Fruit fly (Drosophila melanogaster) whole organism, prepupa: Measurements from ENCODE around the gene CtsF.

ENCODE experiments used
- CG10631 ChIP-seq: fragments of 200-800 bp; sonication (Bioruptor generic); optimal IDR thresholded peaks from 2 replicates; lab custom pipeline; 2016; ENCODE audit warnings: missing biosample characterization, missing genetic modification characterization
- CG10669 ChIP-seq: fragments of 200-800 bp; sonication (Bioruptor generic); optimal IDR thresholded peaks from 3 replicates; lab custom pipeline; 2018; ENCODE audit warnings: missing biosample characterization, mild to moderate bottlenecking, missing genetic modification characterization, moderate library complexity
- CG11902 ChIP-seq: fragments of 200-800 bp; sonication (Bioruptor generic); optimal IDR thresholded peaks from 3 replicates; lab custom pipeline; 2016; ENCODE audit warnings: missing biosample characterization, missing genetic modification characterization
- CG15336 ChIP-seq: fragments of 200-800 bp; sonication (Bioruptor generic); IDR thresholded peaks from 2 replicates; pipeline ENCODE4 v1.3.6; 2022; ENCODE audit warnings: missing biosample characterization, missing genetic modification characterization
- CG1621 ChIP-seq: fragments of 200-800 bp; sonication (Bioruptor generic); optimal IDR thresholded peaks from 3 replicates; lab custom pipeline; 2018; ENCODE audit warnings: missing biosample characterization, mild to moderate bottlenecking, missing genetic modification characterization
- CG3032 ChIP-seq: fragments of 200-800 bp; optimal IDR thresholded peaks from 2 replicates; lab custom pipeline; 2019; ENCODE audit warnings: missing biosample characterization, mild to moderate bottlenecking, missing genetic modification characterization, moderate library complexity
- CG34406 ChIP-seq: fragments of 200-800 bp; sonication (Bioruptor generic); optimal IDR thresholded peaks from 3 replicates; lab custom pipeline; 2016; ENCODE audit warnings: missing biosample characterization, missing genetic modification characterization
- CG3919 ChIP-seq: fragments of 200-800 bp; sonication (Bioruptor generic); optimal IDR thresholded peaks from 3 replicates; lab custom pipeline; 2016; ENCODE audit warnings: missing biosample characterization, missing genetic modification characterization
- CG6163 ChIP-seq: fragments of 200-800 bp; sonication (Bioruptor generic); IDR thresholded peaks from 3 replicates; pipeline ENCODE4 v1.3.6; 2022; ENCODE audit warnings: missing biosample characterization, missing genetic modification characterization
- CG6276 ChIP-seq: fragments of 200-800 bp; sonication (Bioruptor generic); optimal IDR thresholded peaks from 2 replicates; lab custom pipeline; 2017; ENCODE audit warnings: missing biosample characterization, mild to moderate bottlenecking, missing genetic modification characterization
- CG6792 ChIP-seq: fragments of 200-800 bp; sonication (Bioruptor generic); optimal IDR thresholded peaks from 3 replicates; lab custom pipeline; 2016; ENCODE audit warnings: missing biosample characterization, missing genetic modification characterization
- CG6854 ChIP-seq: fragments of 200-800 bp; sonication (Bioruptor generic); optimal IDR thresholded peaks from 2 replicates; lab custom pipeline; 2017; ENCODE audit warnings: missing biosample characterization, mild to moderate bottlenecking, missing genetic modification characterization
- CG7368 ChIP-seq: fragments of 200-800 bp; sonication (Bioruptor generic); optimal IDR thresholded peaks from 3 replicates; lab custom pipeline; 2016; ENCODE audit warnings: missing biosample characterization, missing genetic modification characterization
- CG8119 ChIP-seq: fragments of 200-800 bp; sonication (Bioruptor generic); IDR thresholded peaks from 3 replicates; pipeline ENCODE4 v1.3.6; 2022; ENCODE audit warnings: missing biosample characterization, missing genetic modification characterization
- CG8632 ChIP-seq: fragments of 200-800 bp; sonication (Bioruptor generic); optimal IDR thresholded peaks from 3 replicates; lab custom pipeline; 2016; ENCODE audit warnings: missing biosample characterization, missing genetic modification characterization
- CG9139 ChIP-seq: fragments of 200-800 bp; sonication (Bioruptor generic); optimal IDR thresholded peaks from 3 replicates; lab custom pipeline; 2017; ENCODE audit warnings: missing biosample characterization, mild to moderate bottlenecking, missing genetic modification characterization
- Eip75B ChIP-seq: fragments of 200-800 bp; sonication (Bioruptor generic); optimal IDR thresholded peaks from 3 replicates; lab custom pipeline; 2016; ENCODE audit warnings: missing biosample characterization, missing genetic modification characterization
- Eip78C ChIP-seq: fragments of 200-800 bp; sonication (Bioruptor generic); peaks from one replicate; lab custom pipeline; 2016; ENCODE audit warnings: missing biosample characterization, missing genetic modification characterization
- Eip93F ChIP-seq: fragments of 200-800 bp; sonication (Bioruptor generic); optimal IDR thresholded peaks from 2 replicates; lab custom pipeline; 2016; ENCODE audit warnings: missing biosample characterization, mild to moderate bottlenecking, missing genetic modification characterization
- Ets96B ChIP-seq: fragments of 200-800 bp; optimal IDR thresholded peaks from 2 replicates; lab custom pipeline; 2019; ENCODE audit warnings: missing biosample characterization, mild to moderate bottlenecking, missing genetic modification characterization, moderate library complexity
- Gug ChIP-seq: fragments of 200-800 bp; sonication (Bioruptor generic); IDR thresholded peaks from 2 replicates; pipeline ENCODE4 v1.3.6; 2022; ENCODE audit warnings: missing biosample characterization, missing genetic modification characterization
- Hr39 ChIP-seq: fragments of 200-800 bp; sonication (Bioruptor generic); optimal IDR thresholded peaks from 2 replicates; lab custom pipeline; 2016; ENCODE audit warnings: missing biosample characterization, missing genetic modification characterization
- Hr4 ChIP-seq: fragments of 200-800 bp; sonication (Bioruptor generic); optimal IDR thresholded peaks from 3 replicates; lab custom pipeline; 2016; ENCODE audit warnings: missing biosample characterization, missing genetic modification characterization
- Met ChIP-seq: fragments of 200-800 bp; sonication (Bioruptor generic); optimal IDR thresholded peaks from 3 replicates; lab custom pipeline; 2016; ENCODE audit warnings: missing biosample characterization, missing genetic modification characterization
- OdsH ChIP-seq: fragments of 200-800 bp; sonication (Bioruptor generic); optimal IDR thresholded peaks from 3 replicates; lab custom pipeline; 2016; ENCODE audit warnings: missing biosample characterization, missing genetic modification characterization
- Smox ChIP-seq: fragments of 200-800 bp; sonication (Bioruptor generic); optimal IDR thresholded peaks from 3 replicates; lab custom pipeline; 2016; ENCODE audit warnings: missing biosample characterization, missing genetic modification characterization
- Sox15 ChIP-seq: fragments of 200-800 bp; sonication (Bioruptor generic); optimal IDR thresholded peaks from 3 replicates; lab custom pipeline; 2016; ENCODE audit warnings: missing biosample characterization, missing genetic modification characterization
- achi ChIP-seq: fragments of 200-800 bp; sonication (Bioruptor generic); optimal IDR thresholded peaks from 3 replicates; lab custom pipeline; 2016; ENCODE audit warnings: missing biosample characterization, missing genetic modification characterization
- cyc ChIP-seq: fragments of 200-800 bp; sonication (Bioruptor generic); optimal IDR thresholded peaks from 3 replicates; lab custom pipeline; 2016; ENCODE audit warnings: missing biosample characterization, missing genetic modification characterization
- dac ChIP-seq: fragments of 200-800 bp; sonication (Bioruptor generic); optimal IDR thresholded peaks from 2 replicates; lab custom pipeline; 2017; ENCODE audit warnings: missing biosample characterization, mild to moderate bottlenecking, missing genetic modification characterization
- dsx ChIP-seq: fragments of 200-800 bp; optimal IDR thresholded peaks from 3 replicates; lab custom pipeline; 2019; ENCODE audit warnings: missing biosample characterization, mild to moderate bottlenecking, missing genetic modification characterization, moderate library complexity; ENCODE audit not compliant: poor library complexity, severe bottlenecking
- eg ChIP-seq: fragments of 200-800 bp; sonication (Bioruptor generic); IDR thresholded peaks from 3 replicates; pipeline ENCODE4 v1.3.6; 2022; ENCODE audit warnings: missing biosample characterization, missing genetic modification characterization
- esn ChIP-seq: fragments of 200-800 bp; sonication (Bioruptor generic); optimal IDR thresholded peaks from 2 replicates; lab custom pipeline; 2016; ENCODE audit warnings: missing biosample characterization, mild to moderate bottlenecking, missing genetic modification characterization, moderate library complexity
- fd85E ChIP-seq: fragments of 200-800 bp; sonication (Bioruptor generic); optimal IDR thresholded peaks from 3 replicates; lab custom pipeline; 2016; ENCODE audit warnings: missing biosample characterization, missing genetic modification characterization
- fkh ChIP-seq: fragments of 200-800 bp; sonication (Bioruptor generic); optimal IDR thresholded peaks from 3 replicates; lab custom pipeline; 2017; ENCODE audit warnings: missing biosample characterization, mild to moderate bottlenecking, missing genetic modification characterization, moderate library complexity
- lz ChIP-seq: fragments of 200-800 bp; sonication (Bioruptor generic); optimal IDR thresholded peaks from 3 replicates; lab custom pipeline; 2016; ENCODE audit warnings: missing biosample characterization, missing genetic modification characterization
- pdm3 ChIP-seq: fragments of 200-800 bp; sonication (Bioruptor generic); optimal IDR thresholded peaks from 3 replicates; lab custom pipeline; 2016; ENCODE audit warnings: missing biosample characterization, missing genetic modification characterization
- salr ChIP-seq, 2 experiments: fragments of 200-800 bp; sonication (Bioruptor generic); optimal IDR thresholded peaks; 3 replicates each; lab custom pipeline; 2016 to 2018; ENCODE audit warnings: missing biosample characterization in 2 of 2, missing genetic modification characterization in 2 of 2, mild to moderate bottlenecking in 1 of 2
- ss ChIP-seq, 2 experiments: fragments of 200-800 bp; sonication (Bioruptor generic); optimal IDR thresholded peaks; 2 replicates in 1 of 2; 3 replicates in 1 of 2; lab custom pipeline; 2017 to 2018; ENCODE audit warnings: mild to moderate bottlenecking in 2 of 2, missing biosample characterization in 2 of 2, missing genetic modification characterization in 2 of 2, moderate library complexity in 1 of 2
- svp ChIP-seq: fragments of 200-800 bp; sonication (Bioruptor generic); peaks from one replicate; lab custom pipeline; 2016; ENCODE audit warnings: missing biosample characterization, missing genetic modification characterization
- topi ChIP-seq: fragments of 200-800 bp; sonication (Bioruptor generic); optimal IDR thresholded peaks from 3 replicates; lab custom pipeline; 2016; ENCODE audit warnings: missing biosample characterization, missing genetic modification characterization
- vri ChIP-seq: fragments of 200-800 bp; sonication (Bioruptor generic); optimal IDR thresholded peaks from 3 replicates; lab custom pipeline; 2016; ENCODE audit warnings: missing biosample characterization, mild to moderate bottlenecking, missing genetic modification characterization

CtsF gene

dm6 chr3R:5251243-5251865 is at the start of gene CtsF (continued):
- no peak for TF ChIP-seq CG10669 (GFP tag; lab: Kevin White, UChicago)
- no peak for TF ChIP-seq achi (GFP tag; lab: Kevin White, UChicago)
- no peak for TF ChIP-seq CG6792
- no peak for TF ChIP-seq Hr39
- TF ChIP-seq CG9139 (GFP tag; lab: Kevin White, UChicago), result no peak
- TF ChIP-seq salr (GFP tag; optimal IDR thresholded peaks at IDR 0.05; lab: Kevin White, UChicago), result no peak
- no peak for TF ChIP-seq OdsH (GFP tag; lab: Kevin White, UChicago)
- TF ChIP-seq dsx (GFP tag; lab: Kevin White, UChicago), result peak; percentile 16

dm6 chr3R:5300620-5301019 is 49.1 kb upstream of the CtsF start:
- peak; percentile 8 for TF ChIP-seq CG6854 (GFP tag; lab: Kevin White, UChicago)
- TF ChIP-seq Eip78C (GFP tag; lab: Kevin White, UChicago), result peak; percentile 57
- TF ChIP-seq CG1621 (tag; lab: Kevin White, UChicago), result peak; percentile 0
- TF ChIP-seq lz (GFP tag; lab: Kevin White, UChicago), result peak; percentile 19
- peak; percentile 26 for TF ChIP-seq svp
- no peak for TF ChIP-seq CG8119
- peak; percentile 39; the same call in 1 of the 3 replicates for TF ChIP-seq CG6163 (GFP tag; lab: Robert Waterston, UW)
- TF ChIP-seq fkh (GFP tag; lab: Kevin White, UChicago), result no peak
- peak; percentile 21 for TF ChIP-seq CG7368 (GFP tag; lab: Kevin White, UChicago)
- TF ChIP-seq CG3919 (GFP tag; lab: Kevin White, UChicago), result peak; percentile 33
- TF ChIP-seq Hr4 (GFP tag; lab: Kevin White, UChicago), result no peak
- TF ChIP-seq, all 60 proteins: peak for 8

dm6 chr3R:5299569-5300195 is 48.1 kb upstream of the CtsF start, which contains the start of gene Tim17b1:
Gene Tim17b1, plus strand, starts transcription at chr3R:5300145.
- TF ChIP-seq Eip78C (GFP tag; lab: Kevin White, UChicago) (peak; percentile 47), CG8632 (GFP tag; lab: Kevin White, UChicago) (no peak), Smox (GFP tag; lab: Kevin White, UChicago) (no peak), CG34406 (GFP tag; lab: Kevin White, UChicago) (no peak), vri (peak; percentile 75)

dm6 chr3R:5298599-5299307 is 47.2 kb upstream of the CtsF start:
- TF ChIP-seq CG6276 (no peak), CG15336 (GFP tag; lab: Robert Waterston, UW) (no peak; the same call in 1 of the 2 replicates), CG8119 (no peak), fkh (GFP tag; lab: Kevin White, UChicago) (peak; percentile 54), CG10631 (GFP tag; lab: Kevin White, UChicago) (peak; percentile 48), OdsH (GFP tag; lab: Kevin White, UChicago) (no peak), Sox15 (GFP tag; lab: Kevin White, UChicago) (no peak), cyc (GFP tag; lab: Kevin White, UChicago) (peak; percentile 55), Met (GFP tag; lab: Kevin White, UChicago) (no peak), Smox (GFP tag; lab: Kevin White, UChicago) (no peak), vri (peak; percentile 0), salr (GFP tag; optimal IDR thresholded peaks at IDR 0.05; lab: Kevin White, UChicago) (no peak), Eip93F (no peak), Eip75B (GFP tag; lab: Kevin White, UChicago) (peak; percentile 8), Eip78C (GFP tag; lab: Kevin White, UChicago) (peak; percentile 61), CG3032 (tag; lab: Kevin White, UChicago) (no peak), esn (GFP tag; lab: Kevin White, UChicago) (peak; percentile 54), Hr4 (GFP tag; lab: Kevin White, UChicago) (peak; percentile 33), ss (GFP tag; optimal IDR thresholded peaks at IDR 0.05; lab: Kevin White, UChicago) (no peak), Ets96B (tag; lab: Kevin White, UChicago) (no peak), topi (peak; percentile 42), pdm3 (no peak), Gug (GFP tag; lab: Robert Waterston, UW) (no peak), Hr39 (peak; percentile 61), fd85E (GFP tag; lab: Kevin White, UChicago) (no peak), eg (no peak), dac (GFP tag; lab: Kevin White, UChicago) (peak; percentile 6), CG11902 (GFP tag; lab: Kevin White, UChicago) (peak; percentile 6)
